Fruit fly (Drosophila melanogaster): ENCODE data around the gene CG42729.

Gene CG42729

dm6 chr3L:15532368-15533030 lies 5.2 kb upstream of the CG42729 start (continued):
- TF ChIP-seq CG6683 (GFP tag; optimal IDR thresholded peaks at IDR 0.05) (no peak), klu (GFP tag; IDR thresholded peaks at IDR 0.05) (peak; percentile 27; the same call in 1 of the 2 replicates), CG11093 (GFP tag; IDR thresholded peaks at IDR 0.05) (no peak), gro (GFP tag; optimal IDR thresholded peaks at IDR 0.05) (no peak), oc (tag; optimal IDR thresholded peaks at IDR 0.05) (peak; percentile 16), lbe (GFP tag; optimal IDR thresholded peaks at IDR 0.05) (peak; percentile 74), eyg (GFP tag; optimal IDR thresholded peaks at IDR 0.05) (peak; percentile 21), CG4820 (GFP tag; optimal IDR thresholded peaks at IDR 0.05) (peak; percentile 44), az2 (GFP tag; optimal IDR thresholded peaks at IDR 0.05) (peak; percentile 16), CG33557 (GFP tag; optimal IDR thresholded peaks at IDR 0.05) (no peak), cwo (GFP tag; optimal IDR thresholded peaks at IDR 0.05) (peak; percentile 34), CG7786 (GFP tag; optimal IDR thresholded peaks at IDR 0.05) (peak; percentile 15), rib (GFP tag; IDR thresholded peaks at IDR 0.05) (0 out of 2 replicates have a peak, but pooled peaks have one; percentile 58), CG34422 (GFP tag; IDR thresholded peaks at IDR 0.05) (peak; percentile 16; the same call in 1 of the 3 replicates), chinmo (GFP tag; IDR thresholded peaks at IDR 0.05; ENCODE audit: partially characterized antibody) (peak; percentile 86; the same call in 2 of the 4 replicates), sob (GFP tag; IDR thresholded peaks at IDR 0.05) (0 out of 2 replicates have a peak, but pooled peaks have one; percentile 34), Fer1 (GFP tag; optimal IDR thresholded peaks at IDR 0.05) (no peak), Sry-β (GFP tag; optimal IDR thresholded peaks at IDR 0.05) (no peak), hth (optimal IDR thresholded peaks at IDR 0.05) (no peak), z (GFP tag; IDR thresholded peaks at IDR 0.05) (no peak), CG11456 (GFP tag; IDR thresholded peaks at IDR 0.05) (0 out of 3 replicates have a peak, but pooled peaks have one; percentile 43), Drgx (GFP tag; IDR thresholded peaks at IDR 0.05) (peak; percentile 70), CG6689 (GFP tag; IDR thresholded peaks at IDR 0.05) (peak; percentile 34; the same call in 1 of the 2 replicates)

dm6 chr3L:15531423-15532325 lies 4.4 kb upstream of the CG42729 start, which contains the start of gene CG43248:
Gene CG43248, minus strand, starts transcription at chr3L:15531473.
- TF ChIP-seq dmrt11E (tag; optimal IDR thresholded peaks at IDR 0.05) (no peak), CG2678 (tag; optimal IDR thresholded peaks at IDR 0.05) (no peak), exex (tag; optimal IDR thresholded peaks at IDR 0.05) (peak; percentile 82), NC2α (GFP tag; optimal IDR thresholded peaks at IDR 0.05) (no peak), h (optimal IDR thresholded peaks at IDR 0.05) (no peak), CG2199 (GFP tag; IDR thresholded peaks at IDR 0.05) (no peak), tio (GFP tag; optimal IDR thresholded peaks at IDR 0.05) (no peak), Med (GFP tag) (peak; percentile 11), CG32532 (GFP tag; IDR thresholded peaks at IDR 0.05) (no peak), CG11247 (GFP tag; IDR thresholded peaks at IDR 0.05) (no peak), sens (GFP tag) (peak; percentile 77), Lim3 (GFP tag; IDR thresholded peaks at IDR 0.05) (no peak), CG7745 (tag; optimal IDR thresholded peaks at IDR 0.05) (peak; percentile 54), Hey (tag; optimal IDR thresholded peaks at IDR 0.05) (peak; percentile 21), twi (tag; optimal IDR thresholded peaks at IDR 0.05) (peak; percentile 11), CG15479 (GFP tag; optimal IDR thresholded peaks at IDR 0.05) (peak; percentile 42), Bgb (GFP tag; IDR thresholded peaks at IDR 0.05; ENCODE audit: partially characterized antibody) (no peak), Blimp-1 (GFP tag; optimal IDR thresholded peaks at IDR 0.05) (peak; percentile 30), rib (GFP tag; IDR thresholded peaks at IDR 0.05) (no peak), CG10274 (GFP tag; optimal IDR thresholded peaks at IDR 0.05) (peak; percentile 61), HLH54F (GFP tag; optimal IDR thresholded peaks at IDR 0.05) (no peak), Scr (GFP tag; IDR thresholded peaks at IDR 0.05; ENCODE audit: partially characterized antibody) (no peak), vvl (GFP tag; IDR thresholded peaks at IDR 0.05) (peak; percentile 32; the same call in 1 of the 2 replicates)

Measured in whole organism, embryonic.